Fruit fly (Drosophila melanogaster): ENCODE measurements around the gene fig.

DNA sequence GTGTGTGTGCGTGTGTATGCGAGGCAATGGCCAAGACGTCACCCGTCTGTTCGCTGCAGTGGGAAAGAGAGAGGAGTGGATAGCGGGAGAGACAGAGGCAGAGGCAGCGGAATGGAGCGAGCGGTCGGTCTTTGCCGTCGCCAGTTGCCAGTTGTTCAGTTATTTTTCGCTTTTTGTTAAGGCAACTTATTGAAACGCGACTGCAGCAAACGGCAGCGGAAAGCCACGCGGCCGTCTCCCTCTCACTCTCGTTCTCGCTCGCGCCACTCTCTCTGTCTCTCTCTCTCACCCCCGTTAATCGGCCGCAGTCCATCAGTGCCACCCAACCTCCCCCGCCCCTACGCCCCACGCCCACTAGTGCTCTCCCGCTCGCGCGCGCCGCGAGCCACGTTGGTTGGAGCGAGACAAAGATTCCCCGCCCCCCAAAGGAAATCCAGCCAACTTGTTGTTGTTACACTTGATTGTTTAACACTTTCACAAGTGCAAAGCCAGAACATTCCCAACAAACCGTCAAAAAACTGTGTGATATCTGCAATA, 7.4 kb downstream of the fig start:
- no peak for TF ChIP-seq psq (optimal IDR thresholded peaks at IDR 0.05)
- no peak for TF ChIP-seq Sin3A (optimal IDR thresholded peaks at IDR 0.05)
- TF ChIP-seq Myc (optimal IDR thresholded peaks at IDR 0.05): no peak
- no peak for TF ChIP-seq h (optimal IDR thresholded peaks at IDR 0.05)

Data from Kc167 (cell line).